Fruit fly (Drosophila melanogaster) whole organism, prepupa: ENCODE results near the gene Sfp24Ba.

Source experiments
- Blimp-1 ChIP-seq: fragments of 200-800 bp; sonication (Bioruptor generic); optimal IDR thresholded peaks from 3 replicates; lab custom pipeline; 2017; ENCODE audit warnings: missing biosample characterization, missing genetic modification characterization, mild to moderate bottlenecking, moderate library complexity, missing genetic modification reagents
- CG10631 ChIP-seq: fragments of 200-800 bp; sonication (Bioruptor generic); optimal IDR thresholded peaks from 2 replicates; lab custom pipeline; 2016; ENCODE audit warnings: missing biosample characterization, missing genetic modification characterization
- CG11294 ChIP-seq: fragments of 200-800 bp; sonication (Bioruptor generic); IDR thresholded peaks from 2 replicates; pipeline ENCODE4 v1.3.6; 2022; ENCODE audit warnings: missing biosample characterization, missing genetic modification characterization
- CG11902 ChIP-seq: fragments of 200-800 bp; sonication (Bioruptor generic); optimal IDR thresholded peaks from 3 replicates; lab custom pipeline; 2016; ENCODE audit warnings: missing biosample characterization, missing genetic modification characterization
- CG15336 ChIP-seq: fragments of 200-800 bp; sonication (Bioruptor generic); IDR thresholded peaks from 2 replicates; pipeline ENCODE4 v1.3.6; 2022; ENCODE audit warnings: missing biosample characterization, missing genetic modification characterization
- CG16779 ChIP-seq: fragments of 200-800 bp; sonication (Bioruptor generic); optimal IDR thresholded peaks from 3 replicates; lab custom pipeline; 2017; ENCODE audit warnings: missing biosample characterization, mild to moderate bottlenecking, missing genetic modification characterization
- CG31627 ChIP-seq: fragments of 200-800 bp; sonication (Bioruptor generic); optimal IDR thresholded peaks from 3 replicates; lab custom pipeline; 2016; ENCODE audit warnings: missing biosample characterization, missing genetic modification characterization
- CG32006 ChIP-seq: fragments of 200-800 bp; sonication (Bioruptor generic); optimal IDR thresholded peaks from 3 replicates; lab custom pipeline; 2017; ENCODE audit warnings: missing biosample characterization, mild to moderate bottlenecking, missing genetic modification characterization
- CG34406 ChIP-seq: fragments of 200-800 bp; sonication (Bioruptor generic); optimal IDR thresholded peaks from 3 replicates; lab custom pipeline; 2016; ENCODE audit warnings: missing biosample characterization, missing genetic modification characterization
- CG3919 ChIP-seq: fragments of 200-800 bp; sonication (Bioruptor generic); optimal IDR thresholded peaks from 3 replicates; lab custom pipeline; 2016; ENCODE audit warnings: missing biosample characterization, missing genetic modification characterization
- CG6163 ChIP-seq: fragments of 200-800 bp; sonication (Bioruptor generic); IDR thresholded peaks from 3 replicates; pipeline ENCODE4 v1.3.6; 2022; ENCODE audit warnings: missing biosample characterization, missing genetic modification characterization
- CG6276 ChIP-seq: fragments of 200-800 bp; sonication (Bioruptor generic); optimal IDR thresholded peaks from 2 replicates; lab custom pipeline; 2017; ENCODE audit warnings: missing biosample characterization, mild to moderate bottlenecking, missing genetic modification characterization
- CG6792 ChIP-seq: fragments of 200-800 bp; sonication (Bioruptor generic); optimal IDR thresholded peaks from 3 replicates; lab custom pipeline; 2016; ENCODE audit warnings: missing biosample characterization, missing genetic modification characterization
- CG6808 ChIP-seq: fragments of 200-800 bp; sonication (Bioruptor generic); optimal IDR thresholded peaks from 3 replicates; lab custom pipeline; 2017; ENCODE audit warnings: missing biosample characterization, missing genetic modification characterization, mild to moderate bottlenecking, moderate library complexity, missing genetic modification reagents
- CG8119 ChIP-seq: fragments of 200-800 bp; sonication (Bioruptor generic); IDR thresholded peaks from 3 replicates; pipeline ENCODE4 v1.3.6; 2022; ENCODE audit warnings: missing biosample characterization, missing genetic modification characterization
- CG8632 ChIP-seq: fragments of 200-800 bp; sonication (Bioruptor generic); optimal IDR thresholded peaks from 3 replicates; lab custom pipeline; 2016; ENCODE audit warnings: missing biosample characterization, missing genetic modification characterization
- CG9139 ChIP-seq: fragments of 200-800 bp; sonication (Bioruptor generic); optimal IDR thresholded peaks from 3 replicates; lab custom pipeline; 2017; ENCODE audit warnings: missing biosample characterization, mild to moderate bottlenecking, missing genetic modification characterization
- Eip75B ChIP-seq: fragments of 200-800 bp; sonication (Bioruptor generic); optimal IDR thresholded peaks from 3 replicates; lab custom pipeline; 2016; ENCODE audit warnings: missing biosample characterization, missing genetic modification characterization
- Eip78C ChIP-seq: fragments of 200-800 bp; sonication (Bioruptor generic); peaks from one replicate; lab custom pipeline; 2016; ENCODE audit warnings: missing biosample characterization, missing genetic modification characterization
- Ets21C ChIP-seq: fragments of 200-800 bp; sonication (Bioruptor generic); optimal IDR thresholded peaks from 3 replicates; lab custom pipeline; 2016; ENCODE audit warnings: missing biosample characterization, missing genetic modification characterization
- Ets96B ChIP-seq: fragments of 200-800 bp; optimal IDR thresholded peaks from 2 replicates; lab custom pipeline; 2019; ENCODE audit warnings: missing biosample characterization, mild to moderate bottlenecking, missing genetic modification characterization, moderate library complexity
- Gug ChIP-seq: fragments of 200-800 bp; sonication (Bioruptor generic); IDR thresholded peaks from 2 replicates; pipeline ENCODE4 v1.3.6; 2022; ENCODE audit warnings: missing biosample characterization, missing genetic modification characterization
- Hr39 ChIP-seq: fragments of 200-800 bp; sonication (Bioruptor generic); optimal IDR thresholded peaks from 2 replicates; lab custom pipeline; 2016; ENCODE audit warnings: missing biosample characterization, missing genetic modification characterization
- Hr4 ChIP-seq: fragments of 200-800 bp; sonication (Bioruptor generic); optimal IDR thresholded peaks from 3 replicates; lab custom pipeline; 2016; ENCODE audit warnings: missing biosample characterization, missing genetic modification characterization
- Lpt ChIP-seq: fragments of 200-800 bp; sonication (Bioruptor generic); optimal IDR thresholded peaks from 3 replicates; lab custom pipeline; 2016; ENCODE audit warnings: missing biosample characterization, missing genetic modification characterization
- Smox ChIP-seq: fragments of 200-800 bp; sonication (Bioruptor generic); optimal IDR thresholded peaks from 3 replicates; lab custom pipeline; 2016; ENCODE audit warnings: missing biosample characterization, missing genetic modification characterization
- Sox102F ChIP-seq: fragments of 200-800 bp; sonication (Bioruptor generic); optimal IDR thresholded peaks from 2 replicates; lab custom pipeline; 2016; ENCODE audit warnings: missing biosample characterization, mild to moderate bottlenecking, missing genetic modification characterization
- achi ChIP-seq: fragments of 200-800 bp; sonication (Bioruptor generic); optimal IDR thresholded peaks from 3 replicates; lab custom pipeline; 2016; ENCODE audit warnings: missing biosample characterization, missing genetic modification characterization
- acj6 ChIP-seq: fragments of 200-800 bp; sonication (Bioruptor generic); optimal IDR thresholded peaks from 3 replicates; lab custom pipeline; 2016; ENCODE audit warnings: missing biosample characterization, missing genetic modification characterization
- cyc ChIP-seq: fragments of 200-800 bp; sonication (Bioruptor generic); optimal IDR thresholded peaks from 3 replicates; lab custom pipeline; 2016; ENCODE audit warnings: missing biosample characterization, missing genetic modification characterization
- dac ChIP-seq: fragments of 200-800 bp; sonication (Bioruptor generic); optimal IDR thresholded peaks from 2 replicates; lab custom pipeline; 2017; ENCODE audit warnings: missing biosample characterization, mild to moderate bottlenecking, missing genetic modification characterization
- eg ChIP-seq: fragments of 200-800 bp; sonication (Bioruptor generic); IDR thresholded peaks from 3 replicates; pipeline ENCODE4 v1.3.6; 2022; ENCODE audit warnings: missing biosample characterization, missing genetic modification characterization
- esn ChIP-seq: fragments of 200-800 bp; sonication (Bioruptor generic); optimal IDR thresholded peaks from 2 replicates; lab custom pipeline; 2016; ENCODE audit warnings: missing biosample characterization, mild to moderate bottlenecking, missing genetic modification characterization, moderate library complexity
- fd85E ChIP-seq: fragments of 200-800 bp; sonication (Bioruptor generic); optimal IDR thresholded peaks from 3 replicates; lab custom pipeline; 2016; ENCODE audit warnings: missing biosample characterization, missing genetic modification characterization
- net ChIP-seq: fragments of 200-800 bp; sonication (Bioruptor generic); optimal IDR thresholded peaks from 3 replicates; lab custom pipeline; 2016; ENCODE audit warnings: missing biosample characterization, missing genetic modification characterization
- pdm3 ChIP-seq: fragments of 200-800 bp; sonication (Bioruptor generic); optimal IDR thresholded peaks from 3 replicates; lab custom pipeline; 2016; ENCODE audit warnings: missing biosample characterization, missing genetic modification characterization
- salr ChIP-seq, 2 experiments: fragments of 200-800 bp; sonication (Bioruptor generic); optimal IDR thresholded peaks; 3 replicates each; lab custom pipeline; 2016 to 2018; ENCODE audit warnings: missing biosample characterization in 2 of 2, missing genetic modification characterization in 2 of 2, mild to moderate bottlenecking in 1 of 2
- svp ChIP-seq: fragments of 200-800 bp; sonication (Bioruptor generic); peaks from one replicate; lab custom pipeline; 2016; ENCODE audit warnings: missing biosample characterization, missing genetic modification characterization
- topi ChIP-seq: fragments of 200-800 bp; sonication (Bioruptor generic); optimal IDR thresholded peaks from 3 replicates; lab custom pipeline; 2016; ENCODE audit warnings: missing biosample characterization, missing genetic modification characterization

The Sfp24Ba gene

DNA sequence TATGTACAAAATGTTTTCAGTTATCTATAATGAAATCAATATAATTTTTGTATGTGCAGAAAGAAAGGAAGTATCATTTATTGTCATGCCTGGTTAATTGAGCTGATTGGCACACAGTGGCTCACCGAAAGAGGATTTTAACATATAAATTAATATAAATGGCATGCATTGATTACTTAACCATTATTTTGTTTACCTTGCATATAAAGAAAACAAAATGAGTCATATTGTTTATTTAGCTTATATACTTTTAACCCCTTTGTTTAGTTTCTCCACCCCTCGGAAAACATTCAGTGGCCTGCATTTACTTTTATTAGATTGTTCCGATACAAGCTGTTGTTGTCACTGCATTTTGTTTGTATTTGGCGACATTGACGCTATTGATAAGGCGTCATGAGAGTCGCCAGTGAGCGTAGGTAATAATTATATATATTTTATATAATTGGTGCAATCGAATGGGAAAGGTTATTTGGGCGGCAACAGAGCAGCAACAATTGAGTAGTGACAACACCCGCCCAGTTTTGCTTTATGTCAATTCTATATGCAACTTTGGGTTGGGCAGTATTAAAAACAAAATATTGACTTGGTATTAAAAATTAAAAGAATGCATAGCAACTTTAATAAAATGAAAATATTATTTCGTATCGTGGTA, 20.7 kb downstream of the Sfp24Ba start (continued):
- TF ChIP-seq CG6163 (GFP tag; lab: Robert Waterston, UW) (peak; percentile 33; the same call in 1 of the 3 replicates), fd85E (no peak), dac (GFP tag; lab: Kevin White, UChicago) (no peak), pdm3 (GFP tag; lab: Kevin White, UChicago) (peak; percentile 60), CG16779 (tag; lab: Kevin White, UChicago) (peak; percentile 5), topi (GFP tag; lab: Kevin White, UChicago) (peak; percentile 1), CG6276 (peak; percentile 53), CG11294 (GFP tag; lab: Robert Waterston, UW) (no peak; the same call in 1 of the 2 replicates), achi (peak; percentile 10), acj6 (GFP tag; lab: Kevin White, UChicago) (peak; percentile 67), cyc (peak; percentile 14), CG8119 (GFP tag; lab: Robert Waterston, UW) (peak; percentile 49; the same call in 2 of the 3 replicates), Ets96B (tag; lab: Kevin White, UChicago) (peak; percentile 23), net (GFP tag; lab: Kevin White, UChicago) (peak; percentile 26), CG11902 (GFP tag; lab: Kevin White, UChicago) (no peak), Sox102F (GFP tag; lab: Kevin White, UChicago) (peak; percentile 61), CG6792 (GFP tag; lab: Kevin White, UChicago) (no peak), eg (GFP tag; lab: Robert Waterston, UW) (peak; percentile 73), CG6808 (GFP tag; lab: Kevin White, UChicago) (no peak), salr (GFP tag; optimal IDR thresholded peaks at IDR 0.05; lab: Kevin White, UChicago) (no peak), CG31627 (GFP tag; lab: Kevin White, UChicago) (peak; percentile 33), CG9139 (GFP tag; lab: Kevin White, UChicago) (no peak), esn (GFP tag; lab: Kevin White, UChicago) (peak; percentile 76), Eip78C (GFP tag; lab: Kevin White, UChicago) (peak; percentile 47), svp (GFP tag; lab: Kevin White, UChicago) (peak; percentile 80), Blimp-1 (no peak), Hr39 (GFP tag; lab: Kevin White, UChicago) (peak; percentile 34), CG8632 (GFP tag; lab: Kevin White, UChicago) (peak; percentile 13), CG15336 (GFP tag; lab: Robert Waterston, UW) (peak; percentile 35; the same call in 1 of the 2 replicates)
- TF ChIP-seq, all 60 proteins: peak for 39

dm6 chr2L:3646041-3646440, 22.3 kb downstream of the Sfp24Ba start:
- TF ChIP-seq Eip78C (GFP tag; lab: Kevin White, UChicago) (peak; percentile 7), eg (GFP tag; lab: Robert Waterston, UW) (0 out of 3 replicates have a peak, but pooled peaks have one; percentile 15), svp (GFP tag; lab: Kevin White, UChicago) (peak; percentile 81), acj6 (GFP tag; lab: Kevin White, UChicago) (no peak), CG6163 (GFP tag; lab: Robert Waterston, UW) (0 out of 3 replicates have a peak, but pooled peaks have one; percentile 29)
- TF ChIP-seq, all 60 proteins: peak for 4

DNA sequence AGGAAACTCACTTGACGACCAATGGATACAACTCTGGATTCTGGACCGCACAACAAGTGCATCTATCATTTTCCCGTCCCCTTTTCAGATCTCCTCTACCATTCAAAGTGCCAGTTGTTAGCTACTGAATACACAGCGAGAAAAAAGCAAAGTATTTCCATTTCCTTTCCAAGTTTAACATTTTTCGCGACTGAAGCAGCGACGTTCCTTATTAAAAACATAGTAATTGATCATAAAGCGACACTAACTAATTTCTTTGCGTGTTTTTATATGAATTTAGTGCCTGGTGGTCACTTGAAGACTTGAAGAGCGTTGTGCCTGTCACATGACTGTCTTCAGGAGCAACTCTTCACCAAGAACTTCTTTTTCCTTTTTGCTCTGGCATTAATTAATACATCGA, 23.0 kb downstream of the Sfp24Ba start:
- peak; percentile 34 for TF ChIP-seq CG3919
- peak; percentile 47; the same call in 1 of the 3 replicates for TF ChIP-seq CG6163 (GFP tag; lab: Robert Waterston, UW)
- TF ChIP-seq CG34406 (GFP tag; lab: Kevin White, UChicago) = no peak
- TF ChIP-seq Eip75B (GFP tag; lab: Kevin White, UChicago) = no peak
- peak; percentile 56 for TF ChIP-seq Gug (GFP tag; lab: Robert Waterston, UW)
- peak; percentile 47 for TF ChIP-seq CG6276
- TF ChIP-seq CG32006 (GFP tag; lab: Kevin White, UChicago) = peak; percentile 47
- no peak for TF ChIP-seq Sox102F (GFP tag; lab: Kevin White, UChicago)
- TF ChIP-seq Hr4 (GFP tag; lab: Kevin White, UChicago) = peak; percentile 14
- no peak for TF ChIP-seq esn (GFP tag; lab: Kevin White, UChicago)
- TF ChIP-seq Lpt = no peak
- TF ChIP-seq CG15336 (GFP tag; lab: Robert Waterston, UW) = peak; percentile 60
- TF ChIP-seq Ets96B (tag; lab: Kevin White, UChicago) = no peak
- TF ChIP-seq CG31627 (GFP tag; lab: Kevin White, UChicago) = no peak
- TF ChIP-seq Ets21C (GFP tag; lab: Kevin White, UChicago) = no peak
- TF ChIP-seq CG8119 (GFP tag; lab: Robert Waterston, UW) = peak; percentile 22; the same call in 1 of the 3 replicates
- no peak for TF ChIP-seq topi (GFP tag; lab: Kevin White, UChicago)
- no peak for TF ChIP-seq achi
- peak; percentile 15 for TF ChIP-seq CG10631 (GFP tag; lab: Kevin White, UChicago)
- peak; percentile 23 for TF ChIP-seq net (GFP tag; lab: Kevin White, UChicago)
- TF ChIP-seq Eip78C (GFP tag; lab: Kevin White, UChicago) = peak; percentile 36
- TF ChIP-seq Smox = no peak
- 0 out of 3 replicates have a peak, but pooled peaks have one; percentile 40 for TF ChIP-seq eg (GFP tag; lab: Robert Waterston, UW)
